Fruit fly (Drosophila melanogaster): Measurements from ENCODE around the gene CG14628.
A peak's percentile ranks its signal among the peaks of the same experiment; 100 is the strongest.

Gene CG14628

DNA sequence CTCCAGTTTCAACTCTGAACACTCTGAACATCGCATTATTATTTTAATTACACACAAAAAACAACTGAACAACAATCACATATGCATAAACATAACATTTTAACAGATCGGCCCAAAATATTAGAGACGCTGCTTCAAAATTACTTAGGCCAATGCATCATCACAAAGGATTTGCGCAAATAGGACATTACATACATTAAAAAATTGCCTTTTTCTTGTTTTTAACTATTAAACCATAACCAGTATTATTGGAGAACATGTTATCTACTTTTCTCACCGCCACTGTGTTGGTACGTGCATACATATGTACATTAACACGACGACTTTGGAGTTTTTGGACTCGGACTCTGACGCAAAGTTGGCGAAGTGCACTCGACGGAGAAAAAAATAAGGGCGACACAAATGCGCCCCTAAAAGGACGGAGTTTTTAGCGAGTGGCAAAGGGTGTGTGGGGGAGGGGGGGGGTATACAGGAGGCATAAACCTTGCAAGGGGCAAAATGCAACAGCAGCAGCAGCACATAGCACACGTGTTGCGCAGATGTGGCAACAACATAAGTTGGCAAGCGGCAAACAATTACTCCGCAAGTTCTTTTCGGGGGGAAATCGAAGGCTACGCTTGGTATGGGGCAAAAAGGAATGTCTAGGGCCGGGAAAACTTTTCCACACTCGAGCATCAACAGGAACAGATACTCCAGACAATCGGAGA lies 15.7 kb upstream of the CG14628 start (continued):
- TF ChIP-seq fd59A (GFP tag; optimal IDR thresholded peaks at IDR 0.05) (peak; percentile 78), spab (GFP tag; optimal IDR thresholded peaks at IDR 0.05) (peak; percentile 77), vri (GFP tag; optimal IDR thresholded peaks at IDR 0.05) (peak; percentile 83), CG8632 (GFP tag; optimal IDR thresholded peaks at IDR 0.05) (peak; percentile 85), CG31627 (GFP tag; optimal IDR thresholded peaks at IDR 0.05) (peak; percentile 92), CG16779 (tag; optimal IDR thresholded peaks at IDR 0.05) (peak; percentile 80), CG8319 (GFP tag; optimal IDR thresholded peaks at IDR 0.05) (peak; percentile 87), Blimp-1 (GFP tag; optimal IDR thresholded peaks at IDR 0.05) (peak; percentile 68), lz (GFP tag; optimal IDR thresholded peaks at IDR 0.05) (peak; percentile 90), pdm3 (GFP tag; optimal IDR thresholded peaks at IDR 0.05) (peak; percentile 94), cyc (GFP tag; optimal IDR thresholded peaks at IDR 0.05) (peak; percentile 91), Smox (GFP tag; optimal IDR thresholded peaks at IDR 0.05) (peak; percentile 90), Sox102F (GFP tag; optimal IDR thresholded peaks at IDR 0.05) (peak; percentile 94), CG6854 (GFP tag; optimal IDR thresholded peaks at IDR 0.05) (peak; percentile 72), CG10631 (GFP tag; optimal IDR thresholded peaks at IDR 0.05) (peak; percentile 84)

DNA sequence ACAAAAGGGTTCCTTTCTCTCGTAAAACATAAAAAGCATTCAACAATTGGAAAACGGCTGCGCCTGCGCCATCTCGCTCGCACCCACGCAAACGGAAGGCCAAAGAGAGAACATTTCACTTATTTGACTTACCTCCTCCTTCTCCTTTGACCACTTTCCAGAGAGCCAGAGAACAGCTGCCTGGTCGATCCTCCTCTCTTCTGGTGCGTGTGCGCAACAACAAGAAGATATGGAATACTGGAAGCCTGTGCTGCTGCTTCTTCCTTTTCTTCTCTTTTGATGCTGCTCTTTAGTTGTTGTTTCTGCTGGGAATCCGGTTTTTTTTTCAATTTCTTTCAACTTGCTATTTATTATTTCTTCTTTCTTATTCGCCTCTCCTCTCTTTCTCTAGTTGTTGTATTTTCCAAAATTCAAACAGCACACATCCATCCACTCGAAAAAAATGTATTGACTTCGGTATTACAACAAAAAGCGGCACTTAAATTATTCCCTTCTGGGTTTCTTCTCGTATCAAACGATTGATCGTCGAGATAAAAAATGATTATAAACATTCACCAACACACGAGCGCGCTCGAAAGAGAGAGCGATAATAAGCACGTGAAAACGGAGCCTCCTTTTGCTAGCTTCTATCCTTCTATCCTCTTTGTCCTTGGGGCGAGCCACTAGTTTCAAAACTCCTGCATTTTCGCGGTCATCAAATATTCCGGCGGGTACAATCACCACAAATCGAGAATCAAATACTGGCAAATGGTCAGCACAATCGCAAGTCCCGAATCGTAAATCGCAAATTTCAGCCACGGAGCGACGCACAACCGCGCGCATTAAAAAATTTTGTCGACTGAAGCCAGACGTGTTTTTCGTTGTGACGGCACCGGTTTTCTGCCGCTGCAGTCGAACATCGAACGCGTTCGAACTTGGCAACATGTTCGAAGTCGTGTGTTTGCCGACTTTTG lies 11.1 kb upstream of the CG14628 start, which contains the start of gene CG3655:
CG3655 (minus strand) TSS at position 844 of the 953 bp plus-strand sequence.
- TF ChIP-seq fkh (GFP tag; optimal IDR thresholded peaks at IDR 0.05) (no peak), Sox102F (GFP tag; optimal IDR thresholded peaks at IDR 0.05) (peak; percentile 14), OdsH (GFP tag; optimal IDR thresholded peaks at IDR 0.05) (no peak), CG16779 (tag; optimal IDR thresholded peaks at IDR 0.05) (no peak), Hr39 (GFP tag; optimal IDR thresholded peaks at IDR 0.05) (peak; percentile 1), Lpt (GFP tag; optimal IDR thresholded peaks at IDR 0.05) (no peak), Eip78C (GFP tag) (peak; percentile 79), net (GFP tag; optimal IDR thresholded peaks at IDR 0.05) (no peak), CG8119 (GFP tag; IDR thresholded peaks at IDR 0.05) (no peak), Met (GFP tag; optimal IDR thresholded peaks at IDR 0.05) (no peak), CG6163 (GFP tag; IDR thresholded peaks at IDR 0.05) (peak; percentile 50; the same call in 1 of the 3 replicates), svp (GFP tag) (no peak), eg (GFP tag; IDR thresholded peaks at IDR 0.05) (no peak), CG32006 (GFP tag; optimal IDR thresholded peaks at IDR 0.05) (no peak), ss (GFP tag; optimal IDR thresholded peaks at IDR 0.05) (peak in 1 of 2 experiments; percentile 9)

- peak; percentile 51 for TF ChIP-seq Met (GFP tag; optimal IDR thresholded peaks at IDR 0.05)
- no peak for TF ChIP-seq dsx (GFP tag; optimal IDR thresholded peaks at IDR 0.05; ENCODE audit: poor library complexity, severe bottlenecking)
- TF ChIP-seq fd85E (GFP tag; optimal IDR thresholded peaks at IDR 0.05) = no peak
- TF ChIP-seq Lpt (GFP tag; optimal IDR thresholded peaks at IDR 0.05) = no peak
- TF ChIP-seq CG11902 (GFP tag; optimal IDR thresholded peaks at IDR 0.05) = no peak
- TF ChIP-seq fd59A (GFP tag; optimal IDR thresholded peaks at IDR 0.05) = no peak
- TF ChIP-seq CG16779 (tag; optimal IDR thresholded peaks at IDR 0.05) = no peak
- TF ChIP-seq Smox (GFP tag; optimal IDR thresholded peaks at IDR 0.05) = no peak
- peak; percentile 21 for TF ChIP-seq esn (GFP tag; optimal IDR thresholded peaks at IDR 0.05)
- TF ChIP-seq CG6163 (GFP tag; IDR thresholded peaks at IDR 0.05) = no peak
- no peak for TF ChIP-seq svp (GFP tag)
- TF ChIP-seq Hr4 (GFP tag; optimal IDR thresholded peaks at IDR 0.05) = peak; percentile 31
- TF ChIP-seq CG7368 (GFP tag; optimal IDR thresholded peaks at IDR 0.05) = no peak
- peak; percentile 67 for TF ChIP-seq Eip78C (GFP tag)
- TF ChIP-seq CG6792 (GFP tag; optimal IDR thresholded peaks at IDR 0.05) = no peak
- peak; percentile 18 for TF ChIP-seq CG10669 (GFP tag; optimal IDR thresholded peaks at IDR 0.05)
- peak in 1 of 2 experiments; percentile 24 for TF ChIP-seq ss (GFP tag; optimal IDR thresholded peaks at IDR 0.05)
- TF ChIP-seq CG32006 (GFP tag; optimal IDR thresholded peaks at IDR 0.05) = peak; percentile 31
- peak; percentile 3 for TF ChIP-seq Sox14 (GFP tag; optimal IDR thresholded peaks at IDR 0.05)
- TF ChIP-seq CG6854 (GFP tag; optimal IDR thresholded peaks at IDR 0.05) = no peak
- TF ChIP-seq Ets96B (tag; optimal IDR thresholded peaks at IDR 0.05) = peak; percentile 11
- TF ChIP-seq spab (GFP tag; optimal IDR thresholded peaks at IDR 0.05) = no peak
- peak; percentile 17 for TF ChIP-seq pdm3 (GFP tag; optimal IDR thresholded peaks at IDR 0.05)
- TF ChIP-seq CG31627 (GFP tag; optimal IDR thresholded peaks at IDR 0.05) = no peak
- no peak for TF ChIP-seq Sox15 (GFP tag; optimal IDR thresholded peaks at IDR 0.05)
- no peak for TF ChIP-seq Blimp-1 (GFP tag; optimal IDR thresholded peaks at IDR 0.05)
- TF ChIP-seq OdsH (GFP tag; optimal IDR thresholded peaks at IDR 0.05) = no peak
- no peak for TF ChIP-seq topi (GFP tag; optimal IDR thresholded peaks at IDR 0.05)
- no peak for TF ChIP-seq CG6808 (GFP tag; optimal IDR thresholded peaks at IDR 0.05)
- no peak for TF ChIP-seq CG9139 (GFP tag; optimal IDR thresholded peaks at IDR 0.05)
Observed at dm6 chrX:1135006-1135376, 10.5 kb upstream of the CG14628 start.

Data from whole organism, prepupa.